Fruit fly (Drosophila melanogaster) S2 (cell line): Measurements from ENCODE around the gene CG31278.

Experiments
- CG8478 ChIP-seq: fragments of >200 bp; optimal IDR thresholded peaks from 2 replicates; lab custom pipeline; 2018
- CTCF ChIP-seq, 2 experiments: fragments of >200 bp; optimal IDR thresholded peaks; 2 replicates each; lab custom pipeline; 2018

CG31278 gene

DNA sequence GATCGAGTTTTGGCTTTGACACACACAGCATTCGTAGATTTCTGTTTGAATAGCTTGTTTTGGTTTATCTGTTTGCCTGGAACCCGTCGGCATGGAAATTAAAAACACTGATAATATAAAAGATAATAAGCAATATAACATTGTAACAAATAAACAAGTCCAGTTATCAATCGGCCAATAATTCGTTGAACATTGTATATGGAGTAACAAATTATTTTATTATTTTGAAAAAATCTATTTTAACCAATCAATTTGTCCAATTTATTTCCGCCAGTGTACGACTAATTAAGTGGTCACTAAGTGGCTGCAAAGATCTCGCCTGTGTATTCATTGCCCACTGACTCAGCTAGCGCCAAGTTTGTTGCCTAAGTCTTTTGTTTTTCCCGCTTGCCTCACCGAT, 19.3 kb downstream of the CG31278 start:
- no peak for TF ChIP-seq CTCF (optimal IDR thresholded peaks at IDR 0.05; lab: Kevin White, UChicago)
- TF ChIP-seq CG8478 = no peak

DNA sequence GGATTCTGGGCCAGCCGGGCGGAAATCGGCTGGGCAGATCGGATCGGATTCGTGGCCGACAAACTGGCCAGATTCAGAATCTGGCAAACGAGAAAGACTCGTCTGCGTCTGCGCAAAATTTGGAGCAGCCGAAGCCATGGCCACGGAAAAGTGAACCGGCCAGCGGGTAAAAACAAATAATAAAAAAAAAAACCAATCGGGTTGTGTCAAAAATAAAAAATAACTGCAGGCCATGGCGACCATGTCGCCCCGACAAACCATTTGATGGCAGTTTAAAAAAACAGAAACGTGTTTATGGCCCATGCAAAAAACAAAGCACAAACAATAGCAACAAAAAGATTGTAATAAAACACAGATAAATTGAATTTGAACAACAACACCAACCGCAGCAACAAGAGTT, 20.0 kb downstream of the CG31278 start:
- TF ChIP-seq CTCF (optimal IDR thresholded peaks at IDR 0.05; lab: Kevin White, UChicago) (no peak), CG8478 (no peak)

- TF ChIP-seq CTCF (optimal IDR thresholded peaks at IDR 0.05; lab: Kevin White, UChicago) = no peak
- no peak for TF ChIP-seq CG8478
Observed at dm6 chr3R:10687312-10687711, 20.8 kb downstream of the CG31278 start.

- TF ChIP-seq CG8478 (no peak), CTCF (optimal IDR thresholded peaks at IDR 0.05; lab: Kevin White, UChicago) (no peak)
Observed at dm6 chr3R:10686307-10687094, 21.6 kb downstream of the CG31278 start, which contains the start of gene Skel. Skel (plus strand) TSS chr3R:10686943.

- no peak for TF ChIP-seq CG8478
- no peak for TF ChIP-seq CTCF (optimal IDR thresholded peaks at IDR 0.05; lab: Kevin White, UChicago)
Observed at dm6 chr3R:10684284-10684683, 23.9 kb downstream of the CG31278 start.

dm6 chr3R:10683226-10683625, 24.9 kb downstream of the CG31278 start:
- TF ChIP-seq CG8478 (no peak), CTCF (optimal IDR thresholded peaks at IDR 0.05; lab: Kevin White, UChicago) (no peak)

DNA sequence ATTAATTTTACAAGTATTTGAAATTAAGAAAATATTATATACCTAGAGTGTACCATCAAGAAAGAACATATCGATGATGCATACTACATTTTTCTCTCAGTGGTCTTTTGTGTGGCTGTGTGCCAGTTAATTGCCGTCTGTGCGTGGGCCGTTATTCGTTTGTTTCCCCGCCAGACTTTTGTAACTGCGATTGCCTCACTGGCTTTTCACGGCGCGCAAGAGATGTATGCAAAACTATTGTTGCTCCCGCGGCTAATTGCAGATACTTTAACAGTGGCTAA, 26.5 kb downstream of the CG31278 start:
- TF ChIP-seq CTCF (optimal IDR thresholded peaks at IDR 0.05; lab: Kevin White, UChicago) (no peak), CG8478 (no peak)

dm6 chr3R:10680825-10681681, 27.1 kb downstream of the CG31278 start, which contains the start of gene Phyhd1:
Phyhd1 (minus strand) TSS chr3R:10680925.
- TF ChIP-seq CG8478 (no peak), CTCF (optimal IDR thresholded peaks at IDR 0.05; lab: Kevin White, UChicago) (no peak)

DNA sequence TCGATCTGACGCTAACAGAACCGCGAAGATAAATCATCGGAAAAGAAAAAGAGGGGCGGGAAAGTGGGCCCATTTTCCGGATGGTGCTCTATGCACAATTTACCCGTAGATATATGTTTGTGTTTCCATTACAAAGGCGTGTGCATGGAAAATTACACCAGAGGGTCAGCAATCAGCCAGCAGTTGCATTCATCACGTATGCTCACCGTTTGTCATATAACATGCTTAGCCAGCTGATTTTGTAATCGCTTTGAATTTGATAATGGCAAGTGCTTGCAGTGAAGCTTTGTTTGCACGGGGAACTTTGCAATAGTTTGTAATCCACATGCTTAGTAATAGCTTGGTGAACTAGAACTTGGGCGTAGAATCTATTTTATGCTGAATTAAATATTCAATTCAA, 28.2 kb downstream of the CG31278 start:
- TF ChIP-seq CG8478 = no peak
- no peak for TF ChIP-seq CTCF (optimal IDR thresholded peaks at IDR 0.05; lab: Kevin White, UChicago)

DNA sequence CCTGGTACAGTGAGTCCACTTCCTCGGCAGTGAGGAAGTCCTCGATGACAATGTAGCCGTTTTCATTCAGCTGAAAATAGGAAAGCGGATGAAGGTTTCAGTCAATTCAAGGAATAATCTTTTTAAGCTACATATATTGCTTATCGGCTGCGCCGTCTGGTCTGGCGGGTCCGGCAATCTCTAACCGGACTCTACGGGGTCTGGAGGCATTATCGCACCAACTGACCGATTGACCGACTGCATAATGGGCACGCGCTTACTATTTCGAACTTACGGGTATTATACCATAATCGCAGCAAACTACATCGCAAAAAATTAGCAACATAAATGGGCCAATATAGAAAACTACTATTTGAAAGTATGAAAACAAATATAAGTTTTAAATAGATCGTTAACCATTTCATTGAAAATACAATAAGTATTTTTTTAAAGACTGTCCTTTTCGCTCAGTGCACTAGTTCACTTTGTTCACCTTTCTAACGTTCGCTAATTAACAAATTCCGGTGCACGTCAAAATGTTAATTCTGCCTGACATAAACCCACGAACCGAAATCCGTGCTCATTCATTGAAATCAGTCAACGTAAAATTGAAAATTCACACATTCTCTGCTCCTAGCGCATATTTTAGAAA, 29.1 kb downstream of the CG31278 start:
- TF ChIP-seq CG8478 (no peak), CTCF (optimal IDR thresholded peaks at IDR 0.05; lab: Kevin White, UChicago) (no peak)

DNA sequence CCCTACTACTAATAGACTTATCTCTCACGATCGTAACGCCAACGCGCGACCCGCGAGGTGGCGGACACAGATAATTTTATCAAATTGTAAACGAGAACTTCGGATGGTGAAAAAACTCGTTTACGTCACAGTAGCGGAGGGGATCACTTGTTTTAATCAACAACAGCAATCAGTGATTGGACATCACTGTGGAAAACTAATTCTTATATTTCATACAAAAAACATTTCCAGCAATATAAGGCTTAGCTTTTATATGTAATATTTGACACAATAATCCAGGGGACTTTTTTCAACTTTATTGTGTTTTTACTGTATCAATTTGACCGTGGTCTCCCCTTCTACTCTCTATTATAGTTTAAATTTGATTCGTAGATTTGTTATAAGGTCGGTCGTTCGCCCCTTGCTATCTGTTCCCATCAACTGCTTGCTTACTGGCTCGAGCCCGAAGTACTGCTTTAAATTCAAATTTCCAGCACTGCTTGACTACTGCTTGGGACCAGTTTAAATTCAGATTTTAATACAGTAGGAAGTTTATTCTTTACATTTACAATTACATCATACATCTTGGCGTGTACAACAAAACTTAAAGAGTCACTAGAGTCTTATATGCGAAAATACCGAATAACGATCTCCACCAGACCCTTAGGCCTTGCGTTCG, 30.8 kb downstream of the CG31278 start, which contains the start of gene CG6465:
Gene CG6465, minus strand, starts transcription at position 7 of the 658 bp plus-strand sequence.
- TF ChIP-seq CG8478 (no peak), CTCF (optimal IDR thresholded peaks at IDR 0.05; lab: Kevin White, UChicago) (peak; percentile 79 to 80)

DNA sequence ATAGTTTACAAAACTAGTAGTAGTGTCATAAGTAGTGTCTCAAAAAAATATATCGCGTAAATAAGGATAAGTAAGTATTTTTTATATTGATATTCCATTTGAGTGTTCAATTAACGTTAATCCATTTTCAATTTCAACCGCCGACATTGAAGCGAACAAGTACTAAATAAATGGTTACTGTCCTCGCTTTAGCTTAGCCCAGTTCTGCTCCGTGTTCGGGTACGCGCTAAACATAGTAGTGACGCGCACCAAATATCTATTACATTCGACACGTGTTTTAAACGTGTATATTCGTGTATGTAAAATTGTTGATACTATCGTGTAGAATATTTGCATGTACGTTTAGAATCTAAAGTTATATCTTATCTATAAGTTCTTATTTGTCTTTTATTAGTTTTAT, 33.0 kb downstream of the CG31278 start:
- TF ChIP-seq CTCF (optimal IDR thresholded peaks at IDR 0.05; lab: Kevin White, UChicago) (peak; percentile 85 to 86), CG8478 (no peak)

DNA sequence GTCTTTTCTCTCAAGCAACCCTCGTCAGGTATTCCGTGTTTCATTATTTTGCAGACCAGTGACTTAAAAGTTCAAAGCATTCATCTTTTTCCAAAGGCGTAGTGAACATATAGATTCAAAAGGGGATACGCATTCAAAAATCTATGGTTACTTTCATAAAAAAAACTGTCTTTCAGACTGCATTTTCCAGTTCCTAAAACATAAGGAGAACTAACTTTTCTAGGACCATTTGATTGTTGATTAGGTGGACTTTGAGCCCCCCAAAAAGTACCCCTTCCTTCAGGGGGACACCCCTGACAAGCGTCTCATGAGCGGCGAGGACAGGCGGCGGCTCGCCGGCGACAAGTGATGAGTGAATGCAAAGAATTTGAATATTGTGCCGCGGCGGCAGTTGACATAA, 34.6 kb downstream of the CG31278 start:
- TF ChIP-seq CG8478 (no peak), CTCF (optimal IDR thresholded peaks at IDR 0.05; lab: Kevin White, UChicago) (no peak)

DNA sequence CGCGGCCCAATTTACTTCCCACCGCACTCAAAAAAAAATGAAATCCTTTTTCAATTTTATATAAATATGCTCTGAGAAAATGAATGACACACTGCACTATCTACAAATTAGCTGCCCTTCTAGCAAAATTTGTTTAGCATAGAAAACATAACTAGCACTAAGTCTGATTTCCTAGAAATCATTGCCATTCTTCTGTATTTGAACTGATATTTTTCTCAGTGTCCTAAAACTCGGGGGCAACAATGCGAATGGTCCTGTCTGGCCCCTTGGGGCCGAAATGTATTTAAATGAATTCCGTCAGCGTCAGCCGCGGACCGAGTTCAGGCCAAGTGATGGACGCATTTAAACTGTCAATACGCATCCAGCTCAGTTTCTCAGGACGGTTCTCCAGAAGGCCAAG, 35.5 kb downstream of the CG31278 start:
- TF ChIP-seq CTCF (optimal IDR thresholded peaks at IDR 0.05; lab: Kevin White, UChicago) (no peak), CG8478 (no peak)

- TF ChIP-seq CG8478 (no peak), CTCF (optimal IDR thresholded peaks at IDR 0.05; lab: Kevin White, UChicago) (no peak)
Observed at dm6 chr3R:10669950-10670349, 38.2 kb downstream of the CG31278 start.
